Worm (Caenorhabditis elegans): ENCODE measurements around the gene F56D6.19.

Gene F56D6.19

DNA sequence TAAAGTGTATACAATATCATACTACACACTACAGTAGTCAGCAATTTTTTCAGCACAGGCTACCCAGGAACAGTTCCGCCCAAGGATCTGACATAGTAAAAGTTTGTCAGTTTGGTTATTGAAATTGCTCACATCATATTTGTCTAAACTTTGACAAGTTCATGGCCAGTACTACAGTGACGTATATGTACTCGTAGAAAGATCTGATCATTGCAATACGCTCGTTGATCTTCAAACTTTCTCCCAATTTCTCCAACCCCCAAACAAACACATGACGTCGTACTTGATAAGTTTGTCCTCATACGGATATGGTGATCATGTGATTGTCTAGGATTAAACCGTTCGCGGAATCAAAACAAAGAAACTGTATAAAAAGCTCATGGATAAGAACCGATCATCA is 19.8 kb upstream of the F56D6.19 start, which contains the start of gene dct-8:
TSS of gene dct-8 (plus strand) at position 301 of the 400 bp plus-strand sequence.
- TF ChIP-seq bed-2 (GFP tag; IDR thresholded peaks at IDR 0.05): no peak
- TF ChIP-seq rpc-1 (optimal IDR thresholded peaks at IDR 0.05): no peak
- no peak for TF ChIP-seq rpc-1 (tag; optimal IDR thresholded peaks at IDR 0.05)
- no peak for TF ChIP-seq rec-8 (tag; optimal IDR thresholded peaks at IDR 0.05)
- no peak for TF ChIP-seq nhr-90 (tag; optimal IDR thresholded peaks at IDR 0.05)
- TF ChIP-seq hmg-1.2 (GFP tag; IDR thresholded peaks at IDR 0.05): no peak
- TF ChIP-seq hsf-1 (GFP tag; IDR thresholded peaks at IDR 0.05): no peak
- TF ChIP-seq him-1 (tag; optimal IDR thresholded peaks at IDR 0.05): no peak
- no peak for TF ChIP-seq hlh-12 (tag; optimal IDR thresholded peaks at IDR 0.05)
- no peak for TF ChIP-seq lin-54 (GFP tag; optimal IDR thresholded peaks at IDR 0.05)
- no peak for TF ChIP-seq unc-62 (GFP tag; optimal IDR thresholded peaks at IDR 0.05)
- TF ChIP-seq cebp-1 (GFP tag; IDR thresholded peaks at IDR 0.05): no peak
- TF ChIP-seq cebp-1 (tag; optimal IDR thresholded peaks at IDR 0.05): no peak
- no peak for TF ChIP-seq attf-5 (GFP tag; optimal IDR thresholded peaks at IDR 0.05)
- TF ChIP-seq madf-8 (GFP tag; conservative IDR thresholded peaks at IDR 0.05): no peak

DNA sequence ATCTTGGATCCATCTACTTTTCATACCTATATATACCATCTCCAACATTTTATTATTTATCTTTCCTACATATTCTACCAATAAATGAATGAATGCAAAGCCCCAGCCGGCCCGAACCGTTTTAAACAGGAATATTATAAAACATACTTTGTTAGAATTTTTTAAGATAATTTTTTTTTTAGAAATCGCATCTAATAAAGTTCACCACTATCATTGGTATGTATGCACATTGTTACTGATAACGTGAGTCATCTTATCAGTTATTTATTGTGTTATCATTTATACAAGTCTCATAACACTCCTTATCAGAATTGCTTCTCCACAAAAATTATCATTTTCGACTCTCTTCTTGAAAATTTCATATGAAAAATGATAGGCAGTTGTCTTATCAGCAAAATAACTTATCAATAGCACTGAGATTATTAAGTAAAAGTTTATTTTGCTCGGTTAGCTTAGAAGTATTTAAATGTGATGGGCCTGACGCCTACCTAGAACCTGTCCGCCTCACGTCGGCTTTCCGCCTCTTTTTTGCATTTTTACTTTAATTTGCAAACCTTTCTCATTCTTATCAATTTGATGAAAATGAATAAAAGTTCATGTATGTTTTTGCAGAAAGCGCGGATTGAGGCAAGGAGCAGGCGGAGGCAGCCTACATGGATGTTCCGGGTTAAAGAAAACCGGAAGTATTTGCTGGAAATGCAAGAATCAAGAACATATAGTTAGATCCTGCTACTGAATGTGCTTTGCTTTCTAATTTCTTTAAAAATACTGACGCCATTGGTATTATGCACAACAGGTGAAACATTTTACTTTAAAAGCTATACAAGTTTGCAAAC is 14.6 kb upstream of the F56D6.19 start, which contains the start of gene srz-62:
TSS of gene srz-62 (plus strand) at position 786 of the 836 bp plus-strand sequence.
- TF ChIP-seq nhr-80 (tag; optimal IDR thresholded peaks at IDR 0.05): peak; percentile 95
- peak; percentile 88 for TF ChIP-seq unc-62 (GFP tag; optimal IDR thresholded peaks at IDR 0.05)
- peak; percentile 82 for TF ChIP-seq ztf-22 (GFP tag; optimal IDR thresholded peaks at IDR 0.05)
- no peak for TF ChIP-seq nfya-1 (tag; optimal IDR thresholded peaks at IDR 0.05; ENCODE audit: borderline replicate concordance, insufficient read depth)
- TF ChIP-seq hmg-1.2 (GFP tag; IDR thresholded peaks at IDR 0.05): no peak
- TF ChIP-seq atf-7 (tag; optimal IDR thresholded peaks at IDR 0.05): peak; percentile 82
- TF ChIP-seq Y56A3A.18 (GFP tag; IDR thresholded peaks at IDR 0.05): peak; percentile 44; the same call in 1 of the 2 replicates
- no peak for TF ChIP-seq Y95B8A.8 (GFP tag; IDR thresholded peaks at IDR 0.05)
- peak in 1 of 2 experiments; percentile 48 for TF ChIP-seq let-607 (tag; optimal IDR thresholded peaks at IDR 0.05)
- peak; percentile 89 for TF ChIP-seq ets-4 (GFP tag; optimal IDR thresholded peaks at IDR 0.05)
- peak; percentile 17 for TF ChIP-seq tbp1 (GFP tag; optimal IDR thresholded peaks at IDR 0.05)
- peak; percentile 50 for TF ChIP-seq tlf-1 (GFP tag; optimal IDR thresholded peaks at IDR 0.05)

DNA sequence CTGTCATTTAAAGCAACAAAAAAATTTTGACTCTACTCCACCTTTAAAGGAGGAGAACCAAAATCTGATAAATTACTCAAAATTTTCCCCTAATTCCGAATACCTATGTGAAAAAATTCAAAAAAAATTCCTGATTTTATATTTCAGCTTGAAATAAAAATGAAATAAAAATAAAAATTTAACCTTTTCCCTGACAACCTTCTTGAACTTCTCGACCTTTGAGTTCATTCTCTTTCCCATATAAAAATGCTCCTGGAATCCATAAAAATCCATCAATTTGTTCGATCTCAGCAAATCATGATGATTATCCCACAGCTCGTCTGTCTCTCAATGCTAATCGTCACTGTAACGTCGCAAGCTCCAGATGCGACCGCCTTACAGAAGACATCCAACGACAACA is 11.6 kb upstream of the F56D6.19 start, which contains the start of gene F56D6.6:
TSS of gene F56D6.6 (plus strand) at position 301 of the 400 bp plus-strand sequence.
- no peak for TF ChIP-seq ceh-91 (GFP tag; IDR thresholded peaks at IDR 0.05)
- TF ChIP-seq sptf-2 (GFP tag; optimal IDR thresholded peaks at IDR 0.05): no peak
- no peak for TF ChIP-seq aptf-3 (GFP tag; IDR thresholded peaks at IDR 0.05)

DNA sequence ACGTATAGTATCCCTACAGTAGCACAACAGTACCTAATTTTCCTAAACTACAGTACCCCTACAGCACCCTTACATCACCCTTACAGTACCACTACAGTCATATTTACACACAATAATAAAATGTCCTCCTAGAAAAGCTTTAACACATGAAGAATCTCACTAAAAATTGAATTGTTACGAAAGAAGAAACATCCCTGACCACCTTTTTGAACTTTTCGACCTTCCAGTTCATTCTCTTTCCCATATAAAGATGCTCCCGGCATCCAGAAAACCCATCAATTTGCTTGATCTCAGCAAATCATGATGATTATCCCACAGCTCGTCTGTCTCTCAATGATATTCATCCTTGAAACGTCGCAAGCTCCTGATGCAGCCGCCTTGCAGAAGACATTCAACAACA is 9.9 kb upstream of the F56D6.19 start, which contains the start of gene F56D6.21:
TSS of gene F56D6.21 (plus strand) at position 301 of the 400 bp plus-strand sequence.
- TF ChIP-seq gei-17 (GFP tag; optimal IDR thresholded peaks at IDR 0.05) (no peak), snpc-1.1 (tag; optimal IDR thresholded peaks at IDR 0.05; ENCODE audit: insufficient read depth) (no peak), atf-7 (tag; optimal IDR thresholded peaks at IDR 0.05) (no peak), B0035.1 (tag; optimal IDR thresholded peaks at IDR 0.05) (no peak), B0019.2 (GFP tag; conservative IDR thresholded peaks at IDR 0.05) (no peak), hlh-12 (tag; optimal IDR thresholded peaks at IDR 0.05) (no peak)

Measured in whole organism, young adult.